Worm (Caenorhabditis elegans) whole organism, young adult: ENCODE results near the gene lips-11.

ENCODE experiments used
- ceh-79 ChIP-seq: sonication (generic microtip); optimal IDR thresholded peaks from 2 replicates; lab custom pipeline; 2017; ENCODE audit warnings: mild to moderate bottlenecking, missing genetic modification characterization, missing compliant biosample characterization
- ceh-91 ChIP-seq: fragments of 200-800 bp; sonication (Bioruptor generic); IDR thresholded peaks from 2 replicates; pipeline ENCODE4 v1.3.6; 2022; ENCODE audit warnings: missing genetic modification reagents, missing genetic modification characterization, missing compliant biosample characterization
- efl-1 ChIP-seq: fragments of 150-350 bp; optimal IDR thresholded peaks from 2 replicates; lab custom pipeline; 2014; ENCODE audit warnings: missing biosample characterization, missing genetic modification reagents, missing genetic modification characterization
- ets-4 ChIP-seq: fragments of 200-800 bp; sonication (Bioruptor generic); optimal IDR thresholded peaks from 2 replicates; lab custom pipeline; 2018; ENCODE audit warnings: mild to moderate bottlenecking, missing genetic modification characterization, missing compliant biosample characterization
- nfya-1 ChIP-seq: sonication (generic microtip); optimal IDR thresholded peaks from 2 replicates; lab custom pipeline; 2017; ENCODE audit warnings: antibody characterized with exemption, missing compliant biosample characterization, missing genetic modification characterization, borderline replicate concordance; ENCODE audit not compliant: insufficient read depth

ce11 chrII:1082859-1083258 lies 27.9 kb downstream of the lips-11 start, which contains the start of gene K02E7.1:
- TF ChIP-seq nfya-1 (no peak), efl-1 (GFP tag; lab: Kevin White, UChicago) (no peak), ceh-79 (tag; lab: Kevin White, UChicago) (no peak), ceh-91 (GFP tag; lab: Robert Waterston, UW) (no peak), ets-4 (no peak)
